Fruit fly (Drosophila melanogaster) whole organism, embryonic: ENCODE results near the gene CG14851.

Experiments
- Adf1 ChIP-seq: fragments of 200-800 bp; sonication (Bioruptor generic); IDR thresholded peaks from 2 replicates; pipeline ENCODE4 v1.3.6; 2022; ENCODE audit warnings: missing biosample characterization, missing genetic modification characterization
- Aef1 ChIP-seq: fragments of 200-800 bp; sonication (Bioruptor generic); IDR thresholded peaks from 3 replicates; pipeline ENCODE4 v1.3.6; 2022; ENCODE audit warnings: missing biosample characterization, missing genetic modification characterization
- Atf-2 ChIP-seq: fragments of 200-800 bp; sonication (Bioruptor generic); optimal IDR thresholded peaks from 2 replicates; lab custom pipeline; 2016; ENCODE audit warnings: missing biosample characterization, missing genetic modification characterization
- Bgb ChIP-seq: fragments of 200-800 bp; sonication (Bioruptor generic); IDR thresholded peaks from 2 replicates; pipeline ENCODE4 v1.3.6; 2022; ENCODE audit warnings: missing biosample characterization, missing genetic modification characterization; ENCODE audit not compliant: partially characterized antibody
- CG12155 ChIP-seq: fragments of 200-800 bp; sonication (Bioruptor generic); optimal IDR thresholded peaks from 3 replicates; lab custom pipeline; 2016; ENCODE audit warnings: missing biosample characterization, missing genetic modification characterization
- CG12744 ChIP-seq: fragments of 200-800 bp; sonication (Bioruptor generic); optimal IDR thresholded peaks from 2 replicates; lab custom pipeline; 2016; ENCODE audit warnings: missing biosample characterization, missing genetic modification characterization
- CG12942 ChIP-seq: fragments of 200-800 bp; sonication (Bioruptor generic); optimal IDR thresholded peaks from 3 replicates; lab custom pipeline; 2016; ENCODE audit warnings: missing biosample characterization, missing genetic modification characterization
- CG16779 ChIP-seq: fragments of 200-800 bp; sonication (Bioruptor generic); IDR thresholded peaks from 2 replicates; pipeline ENCODE4 v1.3.6; 2022; ENCODE audit warnings: missing biosample characterization, missing genetic modification characterization
- CG1832 ChIP-seq: fragments of 200-800 bp; sonication (Bioruptor generic); optimal IDR thresholded peaks from 2 replicates; lab custom pipeline; 2017; ENCODE audit warnings: missing biosample characterization, mild to moderate bottlenecking, missing genetic modification characterization, inconsistent platforms
- CG18619 ChIP-seq: fragments of 200-800 bp; sonication (Bioruptor generic); optimal IDR thresholded peaks from 3 replicates; lab custom pipeline; 2017; ENCODE audit warnings: missing biosample characterization, mild to moderate bottlenecking, missing genetic modification characterization
- CG30020 ChIP-seq: fragments of 200-800 bp; optimal IDR thresholded peaks from 2 replicates; lab custom pipeline; 2019; ENCODE audit warnings: missing biosample characterization, mild to moderate bottlenecking, missing genetic modification characterization, moderate library complexity
- CG31365 ChIP-seq: fragments of 200-800 bp; sonication (Bioruptor generic); optimal IDR thresholded peaks from 2 replicates; lab custom pipeline; 2018; ENCODE audit warnings: missing biosample characterization, mild to moderate bottlenecking, missing genetic modification characterization
- CG6683 ChIP-seq: fragments of 200-800 bp; sonication (Bioruptor generic); optimal IDR thresholded peaks from 2 replicates; lab custom pipeline; 2017; ENCODE audit warnings: missing biosample characterization, mild to moderate bottlenecking, missing genetic modification characterization, missing genetic modification reagents
- CG6689 ChIP-seq: fragments of 200-800 bp; sonication (Bioruptor generic); IDR thresholded peaks from 2 replicates; pipeline ENCODE4 v1.3.6; 2022; ENCODE audit warnings: missing biosample characterization, missing genetic modification characterization
- CG9215 ChIP-seq: fragments of 200-800 bp; sonication (Bioruptor generic); IDR thresholded peaks from 2 replicates; pipeline ENCODE4 v1.3.6; 2022; ENCODE audit warnings: missing biosample characterization, missing genetic modification characterization
- CG9876 ChIP-seq: fragments of 200-800 bp; sonication (Bioruptor generic); optimal IDR thresholded peaks from 2 replicates; lab custom pipeline; 2016; ENCODE audit warnings: missing biosample characterization, missing genetic modification characterization
- CkIIα-i1 ChIP-seq: fragments of 200-800 bp; sonication (Bioruptor generic); IDR thresholded peaks from 2 replicates; pipeline ENCODE4 v1.3.6; 2022; ENCODE audit warnings: missing biosample characterization, missing genetic modification characterization
- D19B ChIP-seq: fragments of 200-800 bp; sonication (Bioruptor generic); optimal IDR thresholded peaks from 2 replicates; lab custom pipeline; 2017; ENCODE audit warnings: missing biosample characterization, mild to moderate bottlenecking, missing genetic modification characterization
- Meics ChIP-seq: fragments of 200-800 bp; sonication (Bioruptor generic); optimal IDR thresholded peaks from 2 replicates; lab custom pipeline; 2017; ENCODE audit warnings: missing biosample characterization, mild to moderate bottlenecking, missing genetic modification characterization
- Nf-YC ChIP-seq: fragments of 200-800 bp; optimal IDR thresholded peaks from 3 replicates; lab custom pipeline; 2019; ENCODE audit warnings: missing biosample characterization, mild to moderate bottlenecking, missing genetic modification characterization, moderate library complexity
- NfI ChIP-seq: fragments of 200-800 bp; sonication (Bioruptor generic); optimal IDR thresholded peaks from 3 replicates; lab custom pipeline; 2018; ENCODE audit warnings: missing biosample characterization, mild to moderate bottlenecking, missing genetic modification characterization, moderate library complexity
- Ravus ChIP-seq: fragments of 200-800 bp; sonication (Bioruptor generic); IDR thresholded peaks from 2 replicates; pipeline ENCODE4 v1.3.6; 2022; ENCODE audit warnings: missing biosample characterization, missing genetic modification characterization
- Sry-δ ChIP-seq: fragments of 200-800 bp; sonication (Bioruptor generic); optimal IDR thresholded peaks from 2 replicates; lab custom pipeline; 2016; ENCODE audit warnings: missing biosample characterization, missing genetic modification characterization
- Stat92E ChIP-seq, 3 experiments: fragments of >200 bp in 2 of 3; fragments of 200-800 bp in 1 of 3; sonication (Bioruptor generic) in 1 of 3; optimal IDR thresholded peaks; 2 replicates each; lab custom pipeline; 2017 to 2019; ENCODE audit warnings: missing biosample characterization in 3 of 3, missing genetic modification characterization in 3 of 3, mild to moderate bottlenecking in 1 of 3, moderate library complexity in 1 of 3
- Tbp ChIP-seq: fragments of >200 bp; optimal IDR thresholded peaks from 2 replicates; lab custom pipeline; 2018; ENCODE audit warnings: missing biosample characterization, missing genetic modification characterization
- aop ChIP-seq: fragments of 200-800 bp; sonication (Bioruptor generic); IDR thresholded peaks from 2 replicates; pipeline ENCODE4 v1.3.6; 2022; ENCODE audit warnings: missing biosample characterization, missing genetic modification characterization
- bbx ChIP-seq: fragments of 200-800 bp; sonication (Bioruptor generic); IDR thresholded peaks from 2 replicates; pipeline ENCODE4 v1.3.6; 2022; ENCODE audit warnings: missing biosample characterization, missing genetic modification characterization; ENCODE audit not compliant: partially characterized antibody
- caup ChIP-seq: fragments of 200-800 bp; sonication (Bioruptor generic); optimal IDR thresholded peaks from 3 replicates; lab custom pipeline; 2017; ENCODE audit warnings: missing biosample characterization, mild to moderate bottlenecking, missing genetic modification characterization, moderate library complexity; ENCODE audit not compliant: severe bottlenecking
- cwo ChIP-seq: fragments of 200-800 bp; sonication (Bioruptor generic); optimal IDR thresholded peaks from 3 replicates; lab custom pipeline; 2017; ENCODE audit warnings: missing biosample characterization, missing genetic modification characterization, mild to moderate bottlenecking, moderate library complexity, missing genetic modification reagents
- fd102C ChIP-seq: fragments of 200-800 bp; sonication (Bioruptor generic); optimal IDR thresholded peaks from 2 replicates; lab custom pipeline; 2018; ENCODE audit warnings: missing biosample characterization, mild to moderate bottlenecking, missing genetic modification characterization, moderate library complexity
- grn ChIP-seq: fragments of 200-800 bp; sonication (Bioruptor generic); optimal IDR thresholded peaks from 3 replicates; lab custom pipeline; 2017; ENCODE audit warnings: missing biosample characterization, missing genetic modification characterization
- hb ChIP-seq: fragments of 200-800 bp; sonication (Bioruptor generic); IDR thresholded peaks from 3 replicates; pipeline ENCODE4 v1.3.6; 2022; ENCODE audit warnings: missing biosample characterization, missing genetic modification characterization; ENCODE audit not compliant: partially characterized antibody
- ind ChIP-seq: fragments of 200-800 bp; sonication (Bioruptor generic); optimal IDR thresholded peaks from 3 replicates; lab custom pipeline; 2016; ENCODE audit warnings: missing biosample characterization, missing genetic modification characterization
- kah ChIP-seq: fragments of 200-800 bp; sonication (Bioruptor generic); optimal IDR thresholded peaks from 2 replicates; lab custom pipeline; 2018; ENCODE audit warnings: missing biosample characterization, mild to moderate bottlenecking, missing genetic modification characterization
- kay ChIP-seq: fragments of 200-800 bp; sonication (Bioruptor generic); optimal IDR thresholded peaks from 2 replicates; lab custom pipeline; 2016; ENCODE audit warnings: missing biosample characterization, missing genetic modification characterization
- ken ChIP-seq: fragments of 200-800 bp; sonication (Bioruptor generic); IDR thresholded peaks from 3 replicates; pipeline ENCODE4 v1.3.6; 2022; ENCODE audit warnings: missing biosample characterization, missing genetic modification characterization
- luna ChIP-seq: fragments of 200-800 bp; sonication (Bioruptor generic); optimal IDR thresholded peaks from 2 replicates; lab custom pipeline; 2016; ENCODE audit warnings: missing biosample characterization, missing genetic modification characterization
- mld ChIP-seq: fragments of 200-800 bp; sonication (Bioruptor generic); IDR thresholded peaks from 3 replicates; pipeline ENCODE4 v1.3.6; 2022; ENCODE audit warnings: missing biosample characterization, missing genetic modification characterization; ENCODE audit not compliant: partially characterized antibody
- peb ChIP-seq: fragments of 200-800 bp; sonication (Bioruptor generic); IDR thresholded peaks from 2 replicates; pipeline ENCODE4 v1.3.6; 2022; ENCODE audit warnings: missing biosample characterization, missing genetic modification characterization
- pita ChIP-seq: fragments of 200-800 bp; sonication (Bioruptor generic); optimal IDR thresholded peaks from 2 replicates; lab custom pipeline; 2017; ENCODE audit warnings: missing biosample characterization, mild to moderate bottlenecking, missing genetic modification characterization
- pros ChIP-seq: fragments of 200-800 bp; sonication (Bioruptor generic); optimal IDR thresholded peaks from 3 replicates; lab custom pipeline; 2019; ENCODE audit warnings: missing biosample characterization, mild to moderate bottlenecking, missing genetic modification characterization, moderate library complexity
- sqz ChIP-seq: fragments of 200-800 bp; sonication (Bioruptor generic); optimal IDR thresholded peaks from 3 replicates; lab custom pipeline; 2018; ENCODE audit warnings: missing biosample characterization, mild to moderate bottlenecking, missing genetic modification characterization
- sr ChIP-seq: fragments of 200-800 bp; sonication (Bioruptor generic); IDR thresholded peaks from 3 replicates; pipeline ENCODE4 v1.3.6; 2022; ENCODE audit warnings: missing biosample characterization, missing genetic modification characterization
- sug ChIP-seq: fragments of 200-800 bp; optimal IDR thresholded peaks from 2 replicates; lab custom pipeline; 2019; ENCODE audit warnings: missing biosample characterization, mild to moderate bottlenecking, missing genetic modification characterization, moderate library complexity
- trem ChIP-seq: fragments of 200-800 bp; optimal IDR thresholded peaks from 3 replicates; lab custom pipeline; 2019; ENCODE audit warnings: missing biosample characterization, mild to moderate bottlenecking, missing genetic modification characterization, moderate library complexity
- ttk ChIP-seq: fragments of 200-800 bp; sonication (Bioruptor generic); IDR thresholded peaks from 2 replicates; pipeline ENCODE4 v2.1.2; 2022; ENCODE audit warnings: missing biosample characterization, missing genetic modification characterization
- vnd ChIP-seq: fragments of 200-800 bp; sonication (Bioruptor generic); IDR thresholded peaks from 3 replicates; pipeline ENCODE4 v1.3.6; 2022; ENCODE audit warnings: missing biosample characterization, missing genetic modification characterization; ENCODE audit not compliant: partially characterized antibody
- yki ChIP-seq: fragments of >200 bp; optimal IDR thresholded peaks from 3 replicates; lab custom pipeline; 2018

The CG14851 gene

dm6 chr3R:14557480-14558354, 4.4 kb upstream of the CG14851 start, which contains the start of gene Pde6 (continued):
- no peak for TF ChIP-seq CG6683 (GFP tag; lab: Kevin White, UChicago)
- TF ChIP-seq CG6689 (GFP tag; lab: Robert Waterston, UW) = no peak
- no peak for TF ChIP-seq pros (GFP tag; lab: Kevin White, UChicago)
- TF ChIP-seq CG12942 (GFP tag; lab: Kevin White, UChicago) = no peak
- TF ChIP-seq hb (GFP tag; lab: Robert Waterston, UW) = 0 out of 3 replicates have a peak, but pooled peaks have one; percentile 9
- no peak for TF ChIP-seq CG31365 (tag; lab: Kevin White, UChicago)
- peak; percentile 16 for TF ChIP-seq yki
- TF ChIP-seq Adf1 = peak; percentile 16; the same call in 1 of the 2 replicates
- TF ChIP-seq CG9876 (GFP tag; lab: Kevin White, UChicago) = no peak
- no peak for TF ChIP-seq aop (GFP tag; lab: Robert Waterston, UW)
- TF ChIP-seq NfI (GFP tag; lab: Kevin White, UChicago) = no peak
- no peak for TF ChIP-seq ttk
- TF ChIP-seq Stat92E (GFP tag; optimal IDR thresholded peaks at IDR 0.05; lab: Kevin White, UChicago) = no peak
- peak; percentile 27; the same call in 1 of the 2 replicates for TF ChIP-seq bbx (GFP tag; lab: Robert Waterston, UW)
- no peak for TF ChIP-seq mld
- TF ChIP-seq Meics = no peak
- no peak for TF ChIP-seq vnd (GFP tag; lab: Robert Waterston, UW)
- no peak for TF ChIP-seq luna (GFP tag; lab: Kevin White, UChicago)
- peak; percentile 99 for TF ChIP-seq cwo (GFP tag; lab: Kevin White, UChicago)
- no peak for TF ChIP-seq D19B (GFP tag; lab: Kevin White, UChicago)
- TF ChIP-seq CG1832 (GFP tag; lab: Kevin White, UChicago) = no peak
- no peak for TF ChIP-seq Aef1
- peak; percentile 79; the same call in 1 of the 2 replicates for TF ChIP-seq CG16779
- TF ChIP-seq grn (GFP tag; lab: Kevin White, UChicago) = no peak
- TF ChIP-seq Sry-δ (GFP tag; lab: Kevin White, UChicago) = no peak
- TF ChIP-seq peb = no peak
- no peak for TF ChIP-seq kay (GFP tag; lab: Kevin White, UChicago)
- no peak for TF ChIP-seq ind (GFP tag; lab: Kevin White, UChicago)
- peak; percentile 54 for TF ChIP-seq Ravus (GFP tag; lab: Robert Waterston, UW)
- TF ChIP-seq CG12155 (GFP tag; lab: Kevin White, UChicago) = no peak
- no peak for TF ChIP-seq kah
- no peak for TF ChIP-seq Atf-2 (GFP tag; lab: Kevin White, UChicago)
- no peak for TF ChIP-seq Tbp (GFP tag; lab: Kevin White, UChicago)
- TF ChIP-seq CG12744 (GFP tag; lab: Kevin White, UChicago) = no peak
- no peak for TF ChIP-seq CkIIα-i1 (GFP tag; lab: Robert Waterston, UW)
- TF ChIP-seq pita (GFP tag; lab: Kevin White, UChicago) = no peak
- no peak for TF ChIP-seq CG9215 (GFP tag; lab: Robert Waterston, UW)
- no peak for TF ChIP-seq CG18619
- no peak for TF ChIP-seq CG30020 (tag; lab: Kevin White, UChicago)
- TF ChIP-seq sug = peak; percentile 85
- no peak for TF ChIP-seq caup (GFP tag; lab: Kevin White, UChicago)
- TF ChIP-seq Nf-YC (tag; lab: Kevin White, UChicago) = no peak
- no peak for TF ChIP-seq sqz (GFP tag; lab: Kevin White, UChicago)
- TF ChIP-seq trem (tag; lab: Kevin White, UChicago) = no peak
- peak; percentile 6; the same call in 1 of the 3 replicates for TF ChIP-seq sr (GFP tag; lab: Robert Waterston, UW)
- no peak for TF ChIP-seq ken (GFP tag; lab: Robert Waterston, UW)
- TF ChIP-seq Bgb (GFP tag; lab: Robert Waterston, UW) = peak; percentile 66; the same call in 1 of the 2 replicates
- no peak for TF ChIP-seq fd102C (GFP tag; lab: Kevin White, UChicago)
